Worm (Caenorhabditis elegans) whole organism, L1 larva: ENCODE measurements around the gene clec-172.
A peak's percentile ranks its signal among the peaks of the same experiment; 100 is the strongest.

Experiments used
- F16B12.6 ChIP-seq: fragments of 150-350 bp; optimal IDR thresholded peaks from 2 replicates; lab custom pipeline; 2014; ENCODE audit warnings: missing biosample characterization, missing genetic modification characterization
- aha-1 ChIP-seq: fragments of 150-350 bp; optimal IDR thresholded peaks from 2 replicates; lab custom pipeline; 2014; ENCODE audit warnings: missing biosample characterization, missing genetic modification characterization
- aly-2 ChIP-seq: fragments of 150-350 bp; optimal IDR thresholded peaks from 2 replicates; lab custom pipeline; 2014; ENCODE audit warnings: missing biosample characterization, missing genetic modification characterization
- ama-1 ChIP-seq: fragments of 150-350 bp; optimal IDR thresholded peaks from 2 replicates; lab custom pipeline; 2014
- blmp-1 ChIP-seq: fragments of 150-350 bp; optimal IDR thresholded peaks from 2 replicates; lab custom pipeline; 2014; ENCODE audit warnings: missing biosample characterization, missing genetic modification characterization
- ceh-8 ChIP-seq: fragments of 200-800 bp; sonication (Bioruptor generic); optimal IDR thresholded peaks from 2 replicates; lab custom pipeline; 2018; ENCODE audit warnings: mild to moderate bottlenecking, missing genetic modification characterization, moderate library complexity, missing compliant biosample characterization
- ceh-88 ChIP-seq: fragments of 200-800 bp; sonication (Bioruptor generic); IDR thresholded peaks from 2 replicates; pipeline ENCODE4 v1.3.6; 2022; ENCODE audit warnings: missing genetic modification characterization, missing compliant biosample characterization
- ceh-90 ChIP-seq: sonication (generic microtip); optimal IDR thresholded peaks from 2 replicates; lab custom pipeline; 2016; ENCODE audit warnings: missing genetic modification characterization, missing compliant biosample characterization
- dpl-1 ChIP-seq, 3 experiments: fragments of 150-350 bp in 2 of 3; sonication (generic microtip) in 1 of 3; optimal IDR thresholded peaks; 2 replicates each; lab custom pipeline; 2014 to 2017; ENCODE audit warnings: missing biosample characterization in 3 of 3, missing genetic modification characterization in 3 of 3, missing genetic modification reagents in 3 of 3
- efl-1 ChIP-seq, 4 experiments: fragments of 150-350 bp; optimal IDR thresholded peaks in 3 of 4; peaks in 1 of 4; 1 replicate in 1 of 4; 2 replicates in 3 of 4; lab custom pipeline; 2014; ENCODE audit warnings: missing biosample characterization in 2 of 4, missing genetic modification characterization in 2 of 4, missing genetic modification reagents in 2 of 4
- egl-13 ChIP-seq: sonication (generic microtip); optimal IDR thresholded peaks from 2 replicates; lab custom pipeline; 2016; ENCODE audit warnings: missing genotype, missing genetic modification reagents, missing genetic modification characterization, missing compliant biosample characterization
- egl-27 ChIP-seq, 2 experiments: fragments of 150-350 bp in 1 of 2; sonication (generic microtip); optimal IDR thresholded peaks; 3 replicates each; lab custom pipeline; 2017 to 2018; ENCODE audit warnings: missing biosample characterization in 2 of 2, missing genetic modification characterization in 2 of 2, missing genetic modification reagents in 2 of 2
- fkh-10 ChIP-seq: sonication (generic microtip); optimal IDR thresholded peaks from 2 replicates; lab custom pipeline; 2017; ENCODE audit warnings: missing biosample characterization, missing genetic modification reagents, missing genetic modification characterization
- fos-1 ChIP-seq: fragments of 150-350 bp; optimal IDR thresholded peaks from 2 replicates; lab custom pipeline; 2014; ENCODE audit warnings: missing biosample characterization, missing genetic modification characterization
- grh-1 ChIP-seq: fragments of 200-800 bp; sonication (Bioruptor generic); IDR thresholded peaks from 2 replicates; pipeline ENCODE4 v1.3.6; 2022; ENCODE audit warnings: missing genetic modification reagents, missing genetic modification characterization, missing compliant biosample characterization
- hlh-4 ChIP-seq: sonication (generic microtip); optimal IDR thresholded peaks from 2 replicates; lab custom pipeline; 2016; ENCODE audit warnings: mild to moderate bottlenecking, missing genetic modification characterization, missing compliant biosample characterization
- hpl-2 ChIP-seq: fragments of 150-350 bp; optimal IDR thresholded peaks from 2 replicates; lab custom pipeline; 2014; ENCODE audit warnings: missing biosample characterization, missing genetic modification reagents, missing genetic modification characterization
- irx-1 ChIP-seq: sonication (generic microtip); optimal IDR thresholded peaks from 2 replicates; lab custom pipeline; 2016; ENCODE audit warnings: missing genetic modification characterization, missing compliant biosample characterization
- lin-14 ChIP-seq: fragments of 200-800 bp; sonication (Bioruptor generic); optimal IDR thresholded peaks from 2 replicates; lab custom pipeline; 2018; ENCODE audit warnings: mild to moderate bottlenecking, missing genetic modification characterization, moderate library complexity, missing compliant biosample characterization
- lin-15B ChIP-seq: fragments of 150-350 bp; sonication (generic microtip); optimal IDR thresholded peaks from 3 replicates; lab custom pipeline; 2014; ENCODE audit warnings: missing biosample characterization, missing genetic modification characterization
- lin-39 ChIP-seq: fragments of 150-350 bp; optimal IDR thresholded peaks from 2 replicates; lab custom pipeline; 2014; ENCODE audit warnings: missing biosample characterization, missing genetic modification reagents, missing genetic modification characterization
- lsy-2 ChIP-seq, 2 experiments: fragments of 150-350 bp; optimal IDR thresholded peaks; 2 replicates each; lab custom pipeline; 2014; ENCODE audit warnings: missing biosample characterization in 2 of 2, missing genetic modification characterization in 2 of 2
- mab-9 ChIP-seq: fragments of 200-800 bp; sonication (Bioruptor generic); IDR thresholded peaks from 2 replicates; pipeline ENCODE4 v1.3.6; 2022; ENCODE audit warnings: missing genetic modification reagents, missing genetic modification characterization, missing compliant biosample characterization
- mef-2 ChIP-seq: fragments of 150-350 bp; optimal IDR thresholded peaks from 2 replicates; lab custom pipeline; 2014; ENCODE audit warnings: missing biosample characterization, missing genetic modification characterization
- nhr-11 ChIP-seq: fragments of 150-350 bp; optimal IDR thresholded peaks from 2 replicates; lab custom pipeline; 2014; ENCODE audit warnings: missing biosample characterization, missing genetic modification characterization
- nhr-237 ChIP-seq: fragments of 150-350 bp; optimal IDR thresholded peaks from 2 replicates; lab custom pipeline; 2014; ENCODE audit warnings: missing biosample characterization, missing genetic modification characterization
- nhr-47 ChIP-seq: sonication (generic microtip); optimal IDR thresholded peaks from 2 replicates; lab custom pipeline; 2016; ENCODE audit warnings: mild to moderate bottlenecking, missing genetic modification characterization, moderate library complexity, missing compliant biosample characterization
- nhr-71 ChIP-seq: sonication (generic microtip); optimal IDR thresholded peaks from 2 replicates; lab custom pipeline; 2016; ENCODE audit warnings: mild to moderate bottlenecking, missing genetic modification characterization, moderate library complexity, missing compliant biosample characterization
- nhr-84 ChIP-seq: sonication (generic microtip); optimal IDR thresholded peaks from 2 replicates; lab custom pipeline; 2017; ENCODE audit warnings: missing biosample characterization, missing genetic modification characterization
- nhr-85 ChIP-seq: sonication (generic microtip); peaks from one replicate; lab custom pipeline; 2016; ENCODE audit warnings: missing genetic modification characterization, inconsistent platforms, missing compliant biosample characterization
- nhr-90 ChIP-seq: sonication (generic microtip); optimal IDR thresholded peaks from 2 replicates; lab custom pipeline; 2016; ENCODE audit warnings: mild to moderate bottlenecking, missing genetic modification characterization, missing compliant biosample characterization; ENCODE audit not compliant: poor library complexity
- pax-3 ChIP-seq: fragments of 200-800 bp; sonication (Bioruptor generic); optimal IDR thresholded peaks from 2 replicates; lab custom pipeline; 2018; ENCODE audit warnings: mild to moderate bottlenecking, missing genetic modification characterization, moderate library complexity, missing compliant biosample characterization
- rnt-1 ChIP-seq: sonication (generic microtip); optimal IDR thresholded peaks from 2 replicates; lab custom pipeline; 2016; ENCODE audit warnings: mild to moderate bottlenecking, missing genetic modification characterization, moderate library complexity, missing compliant biosample characterization
- snpc-4 ChIP-seq: fragments of 150-350 bp; optimal IDR thresholded peaks from 2 replicates; lab custom pipeline; 2014; ENCODE audit warnings: missing biosample characterization, missing genetic modification characterization
- sox-4 ChIP-seq: sonication (generic microtip); optimal IDR thresholded peaks from 2 replicates; lab custom pipeline; 2016; ENCODE audit warnings: missing genetic modification characterization, missing compliant biosample characterization
- sptf-1 ChIP-seq: fragments of 150-350 bp; optimal IDR thresholded peaks from 2 replicates; lab custom pipeline; 2014; ENCODE audit warnings: missing biosample characterization, missing genetic modification characterization
- tbx-2 ChIP-seq: sonication (generic microtip); optimal IDR thresholded peaks from 2 replicates; lab custom pipeline; 2016; ENCODE audit warnings: missing genetic modification characterization, missing compliant biosample characterization
- tlp-1 ChIP-seq: fragments of 150-350 bp; optimal IDR thresholded peaks from 2 replicates; lab custom pipeline; 2014; ENCODE audit warnings: missing biosample characterization, missing genetic modification characterization
- unc-62 ChIP-seq: fragments of 150-350 bp; optimal IDR thresholded peaks from 2 replicates; lab custom pipeline; 2014; ENCODE audit warnings: missing biosample characterization, missing genetic modification reagents, missing genetic modification characterization
- vab-15 ChIP-seq: sonication (generic microtip); optimal IDR thresholded peaks from 2 replicates; lab custom pipeline; 2017; ENCODE audit warnings: missing genotype, mild to moderate bottlenecking, missing genetic modification characterization, missing compliant biosample characterization
- xbp-1 ChIP-seq: sonication (generic microtip); optimal IDR thresholded peaks from 2 replicates; lab custom pipeline; 2016; ENCODE audit warnings: missing genetic modification characterization, missing compliant biosample characterization
- zag-1 ChIP-seq: fragments of 150-350 bp; optimal IDR thresholded peaks from 2 replicates; lab custom pipeline; 2014; ENCODE audit warnings: missing biosample characterization, missing genetic modification characterization
- zip-4 ChIP-seq: fragments of 200-800 bp; sonication (Bioruptor generic); optimal IDR thresholded peaks from 2 replicates; lab custom pipeline; 2018; ENCODE audit warnings: mild to moderate bottlenecking, missing genetic modification characterization, moderate library complexity, missing compliant biosample characterization
- ztf-4 ChIP-seq: fragments of 150-350 bp; optimal IDR thresholded peaks from 2 replicates; lab custom pipeline; 2014; ENCODE audit warnings: missing biosample characterization, missing genetic modification characterization

The clec-172 gene

DNA sequence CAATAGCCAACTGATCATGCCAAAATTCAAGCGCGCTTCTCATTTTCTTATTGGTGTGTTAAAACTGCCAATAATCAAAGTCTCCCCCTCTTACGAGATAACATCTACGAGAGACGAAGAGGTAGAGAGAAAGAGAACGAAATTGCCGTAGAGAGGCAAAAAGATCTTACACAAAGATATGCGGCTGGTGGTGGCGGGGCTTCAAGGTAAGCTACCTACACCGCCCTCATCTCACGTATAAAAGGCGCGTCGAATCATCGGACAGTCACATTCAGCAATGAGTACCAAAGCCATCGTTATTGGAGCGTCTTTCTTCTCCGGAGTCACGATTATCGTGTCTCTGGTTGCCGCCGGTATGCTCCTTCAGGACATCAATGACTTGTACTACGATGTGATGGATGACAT is 32.0 kb upstream of the clec-172 start, which contains the start of gene col-107 (continued):
- TF ChIP-seq lin-15B (tag; lab: Kevin White, UChicago) (no peak), ceh-90 (tag; lab: Kevin White, UChicago) (no peak), snpc-4 (tag; lab: Kevin White, UChicago) (no peak), fkh-10 (GFP tag; lab: Kevin White, UChicago) (no peak), nhr-90 (tag; lab: Kevin White, UChicago) (no peak), unc-62 (no peak), xbp-1 (tag; lab: Kevin White, UChicago) (no peak), nhr-47 (tag; lab: Kevin White, UChicago) (no peak), hlh-4 (tag; lab: Kevin White, UChicago) (no peak), F16B12.6 (tag; lab: Kevin White, UChicago) (no peak), sox-4 (tag; lab: Kevin White, UChicago) (no peak), zip-4 (GFP tag; lab: Kevin White, UChicago) (no peak), sptf-1 (no peak), tbx-2 (tag; lab: Kevin White, UChicago) (no peak), lin-39 (tag; lab: Kevin White, UChicago) (no peak), nhr-11 (no peak), hpl-2 (no peak), aly-2 (tag; lab: Kevin White, UChicago) (no peak), ceh-8 (no peak), nhr-85 (tag; lab: Kevin White, UChicago) (peak; percentile 86), ceh-88 (no peak), tlp-1 (no peak)

DNA sequence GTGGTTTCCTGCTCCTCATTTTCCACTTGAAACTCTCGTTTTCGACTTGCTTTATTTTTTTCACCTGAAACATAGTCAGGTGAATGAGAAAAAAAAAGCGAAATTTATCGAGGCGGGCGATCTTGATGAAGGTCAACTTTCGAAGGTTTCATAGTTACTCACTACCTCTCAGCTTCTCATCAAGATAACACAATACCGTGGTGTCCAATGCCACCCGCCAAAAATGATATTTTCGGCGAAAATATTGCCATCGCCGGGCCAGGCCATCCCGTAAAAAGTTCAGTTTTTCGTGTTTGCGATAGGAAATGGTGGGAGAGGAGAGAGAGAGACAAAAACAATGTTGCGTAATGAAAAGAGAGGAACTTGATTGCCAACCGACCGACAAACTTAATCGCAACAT is 30.7 kb upstream of the clec-172 start:
- TF ChIP-seq ceh-8, result no peak
- peak; percentile 80 for TF ChIP-seq blmp-1 (tag; lab: Kevin White, UChicago)
- TF ChIP-seq efl-1 (optimal IDR thresholded peaks at IDR 0.05; lab: Kevin White, UChicago), result no peak
- TF ChIP-seq efl-1 (GFP tag; optimal IDR thresholded peaks at IDR 0.05 in 1 of 2; lab: Kevin White, UChicago), result peak in 1 of 2 experiments; percentile 85
- TF ChIP-seq rnt-1 (tag; lab: Kevin White, UChicago), result peak; percentile 13
- no peak for TF ChIP-seq dpl-1 (GFP tag; optimal IDR thresholded peaks at IDR 0.05; lab: Kevin White, UChicago)
- no peak for TF ChIP-seq pax-3 (tag; lab: Kevin White, UChicago)
- peak; percentile 66 for TF ChIP-seq lin-14 (GFP tag; lab: Kevin White, UChicago)
- TF ChIP-seq nhr-71 (tag; lab: Kevin White, UChicago), result no peak
- no peak for TF ChIP-seq ztf-4 (tag; lab: Kevin White, UChicago)
- no peak for TF ChIP-seq fkh-10 (GFP tag; lab: Kevin White, UChicago)
- TF ChIP-seq aha-1 (tag; lab: Kevin White, UChicago), result no peak
- TF ChIP-seq fos-1 (tag; lab: Kevin White, UChicago), result no peak
- no peak for TF ChIP-seq nhr-11
- TF ChIP-seq nhr-85 (tag; lab: Kevin White, UChicago), result peak; percentile 73
- no peak for TF ChIP-seq lin-15B (tag; lab: Kevin White, UChicago)
- TF ChIP-seq nhr-84 (tag; lab: Kevin White, UChicago), result no peak
- TF ChIP-seq hpl-2, result no peak
- TF ChIP-seq lsy-2 (tag; optimal IDR thresholded peaks at IDR 0.05; lab: Kevin White, UChicago), result peak in 1 of 2 experiments; percentile 6
- TF ChIP-seq aly-2 (tag; lab: Kevin White, UChicago), result no peak

DNA sequence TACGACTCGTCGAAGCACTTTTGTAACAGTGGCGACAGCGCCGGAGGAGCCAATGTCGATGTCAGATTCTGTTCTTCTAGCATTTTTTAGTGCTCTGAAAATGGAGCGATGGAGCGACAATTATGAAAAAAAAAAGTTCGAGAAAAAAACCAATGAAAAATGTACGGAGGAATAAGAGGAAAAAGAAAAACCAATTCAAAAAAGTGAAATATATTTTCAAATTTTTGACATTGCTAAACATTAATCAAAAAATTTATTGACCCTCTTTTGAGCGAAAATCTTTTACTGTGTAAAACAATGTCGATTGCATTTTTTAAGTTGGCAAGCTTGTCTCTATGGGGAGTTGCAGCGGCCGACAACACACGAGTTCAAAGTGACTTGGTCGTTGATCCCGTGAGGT is 19.9 kb upstream of the clec-172 start, which contains the start of gene K03H6.5:
K03H6.5 (minus strand) TSS at position 101 of the 400 bp plus-strand sequence.
- no peak for TF ChIP-seq fkh-10 (GFP tag; lab: Kevin White, UChicago)
- TF ChIP-seq efl-1 (optimal IDR thresholded peaks at IDR 0.05; lab: Kevin White, UChicago), result no peak
- no peak for TF ChIP-seq efl-1 (GFP tag; optimal IDR thresholded peaks at IDR 0.05 in 1 of 2; lab: Kevin White, UChicago)
- TF ChIP-seq mab-9 (GFP tag; lab: Robert Waterston, UW), result no peak
- TF ChIP-seq lin-15B (tag; lab: Kevin White, UChicago), result no peak
- TF ChIP-seq grh-1, result no peak
- no peak for TF ChIP-seq ama-1
- TF ChIP-seq hpl-2, result no peak
- TF ChIP-seq zip-4 (GFP tag; lab: Kevin White, UChicago), result no peak
- TF ChIP-seq ceh-8, result no peak
- TF ChIP-seq mef-2 (tag; lab: Kevin White, UChicago), result no peak
- no peak for TF ChIP-seq vab-15 (tag; lab: Kevin White, UChicago)
- TF ChIP-seq ceh-88, result no peak
- no peak for TF ChIP-seq zag-1
- no peak for TF ChIP-seq egl-27 (tag; optimal IDR thresholded peaks at IDR 0.05; lab: Kevin White, UChicago)
- TF ChIP-seq irx-1 (tag; lab: Kevin White, UChicago), result no peak
- no peak for TF ChIP-seq nhr-237
- no peak for TF ChIP-seq sptf-1
- no peak for TF ChIP-seq egl-13 (tag; lab: Kevin White, UChicago)
